Fruit fly (Drosophila melanogaster) S2 (cell line): ENCODE data around the gene mbt.

Experiments used
- CG8478 ChIP-seq: fragments of >200 bp; optimal IDR thresholded peaks from 2 replicates; lab custom pipeline; 2018
- CTCF ChIP-seq, 2 experiments: fragments of >200 bp; optimal IDR thresholded peaks; 2 replicates each; lab custom pipeline; 2018

dm6 chrX:16581703-16582102 is 28.8 kb upstream of the mbt start:
- TF ChIP-seq CG8478 (lab: Kevin White, UChicago), result no peak
- no peak for TF ChIP-seq CTCF (optimal IDR thresholded peaks at IDR 0.05; lab: Kevin White, UChicago)
